Worm (Caenorhabditis elegans) whole organism, late embryonic: ENCODE results near the gene F13C5.1.

Experiments used
- C38D4.7 ChIP-seq: fragments of 200-800 bp; sonication (Bioruptor generic); optimal IDR thresholded peaks from 2 replicates; lab custom pipeline; 2018; ENCODE audit warnings: mild to moderate bottlenecking, missing genetic modification characterization, moderate library complexity, missing compliant biosample characterization
- F13H6.1 ChIP-seq: sonication (generic microtip); optimal IDR thresholded peaks from 2 replicates; lab custom pipeline; 2016; ENCODE audit warnings: missing genetic modification characterization, missing compliant biosample characterization
- K09A11.1 ChIP-seq: sonication (generic microtip); optimal IDR thresholded peaks from 2 replicates; lab custom pipeline; 2017; ENCODE audit warnings: antibody characterized with exemption, mild to moderate bottlenecking, missing genetic modification characterization, missing compliant biosample characterization; ENCODE audit not compliant: insufficient read depth
- T23F11.4 ChIP-seq: fragments of 200-800 bp; sonication (Bioruptor generic); optimal IDR thresholded peaks from 2 replicates; lab custom pipeline; 2018; ENCODE audit warnings: mild to moderate bottlenecking, missing genetic modification characterization, missing compliant biosample characterization
- ahr-1 ChIP-seq: sonication (generic microtip); optimal IDR thresholded peaks from 2 replicates; lab custom pipeline; 2016; ENCODE audit warnings: missing genetic modification characterization, missing compliant biosample characterization
- ama-1 ChIP-seq: fragments of 150-350 bp; optimal IDR thresholded peaks from 2 replicates; lab custom pipeline; 2014
- ceh-14 ChIP-seq: sonication (generic microtip); optimal IDR thresholded peaks from 2 replicates; lab custom pipeline; 2016; ENCODE audit warnings: missing genotype, missing genetic modification characterization, missing compliant biosample characterization
- ceh-19 ChIP-seq: fragments of 200-800 bp; sonication (Bioruptor generic); optimal IDR thresholded peaks from 2 replicates; lab custom pipeline; 2018; ENCODE audit warnings: mild to moderate bottlenecking, missing genetic modification characterization, missing compliant biosample characterization
- ceh-2 ChIP-seq: sonication (generic microtip); optimal IDR thresholded peaks from 2 replicates; lab custom pipeline; 2016; ENCODE audit warnings: missing genotype, missing genetic modification characterization, missing compliant biosample characterization
- ceh-22 ChIP-seq: sonication (generic microtip); optimal IDR thresholded peaks from 2 replicates; lab custom pipeline; 2017; ENCODE audit warnings: missing biosample characterization, missing genetic modification characterization
- ceh-24 ChIP-seq: sonication (generic microtip); optimal IDR thresholded peaks from 2 replicates; lab custom pipeline; 2016; ENCODE audit warnings: mild to moderate bottlenecking, missing genetic modification characterization, missing compliant biosample characterization
- ceh-30 ChIP-seq: fragments of 150-350 bp; optimal IDR thresholded peaks from 2 replicates; lab custom pipeline; 2014; ENCODE audit warnings: missing biosample characterization, missing genetic modification characterization
- ceh-34 ChIP-seq: sonication (generic microtip); optimal IDR thresholded peaks from 2 replicates; lab custom pipeline; 2016; ENCODE audit warnings: mild to moderate bottlenecking, missing genetic modification characterization, missing compliant biosample characterization
- ceh-45 ChIP-seq: fragments of 200-800 bp; sonication (Bioruptor generic); IDR thresholded peaks from 2 replicates; pipeline ENCODE4 v1.3.6; 2022; ENCODE audit warnings: missing genetic modification reagents, missing genetic modification characterization, missing compliant biosample characterization
- ceh-6 ChIP-seq: fragments of 200-800 bp; sonication (Bioruptor generic); optimal IDR thresholded peaks from 2 replicates; lab custom pipeline; 2018; ENCODE audit warnings: mild to moderate bottlenecking, missing genetic modification characterization, missing compliant biosample characterization
- che-1 ChIP-seq: sonication (generic microtip); optimal IDR thresholded peaks from 2 replicates; lab custom pipeline; 2016; ENCODE audit warnings: mild to moderate bottlenecking, missing genetic modification characterization, missing compliant biosample characterization
- dmd-4 ChIP-seq: sonication (generic microtip); optimal IDR thresholded peaks from 2 replicates; lab custom pipeline; 2016; ENCODE audit warnings: borderline replicate concordance, missing genetic modification characterization, missing compliant biosample characterization
- dve-1 ChIP-seq: sonication (generic microtip); optimal IDR thresholded peaks from 2 replicates; lab custom pipeline; 2017; ENCODE audit warnings: antibody characterized with exemption, mild to moderate bottlenecking, missing genetic modification characterization, missing compliant biosample characterization
- elt-4 ChIP-seq: sonication (generic microtip); optimal IDR thresholded peaks from 2 replicates; lab custom pipeline; 2016; ENCODE audit warnings: missing genetic modification characterization, missing compliant biosample characterization
- eyg-1 ChIP-seq: sonication (generic microtip); optimal IDR thresholded peaks from 2 replicates; lab custom pipeline; 2016; ENCODE audit warnings: missing genotype, missing genetic modification characterization, missing compliant biosample characterization
- fax-1 ChIP-seq: sonication (generic microtip); optimal IDR thresholded peaks from 2 replicates; lab custom pipeline; 2016; ENCODE audit warnings: missing genotype, missing genetic modification characterization, missing compliant biosample characterization
- gmeb-2 ChIP-seq: sonication (generic microtip); optimal IDR thresholded peaks from 2 replicates; lab custom pipeline; 2016; ENCODE audit warnings: missing genetic modification characterization, inconsistent platforms, missing compliant biosample characterization
- hlh-13 ChIP-seq: fragments of 200-800 bp; sonication (Bioruptor generic); optimal IDR thresholded peaks from 2 replicates; lab custom pipeline; 2018; ENCODE audit warnings: mild to moderate bottlenecking, missing genetic modification characterization, missing compliant biosample characterization
- hlh-15 ChIP-seq: sonication (generic microtip); optimal IDR thresholded peaks from 2 replicates; lab custom pipeline; 2016; ENCODE audit warnings: missing genetic modification characterization, missing compliant biosample characterization
- hlh-6 ChIP-seq: sonication (generic microtip); optimal IDR thresholded peaks from 2 replicates; lab custom pipeline; 2016; ENCODE audit warnings: missing genotype, missing genetic modification characterization, missing compliant biosample characterization
- mec-3 ChIP-seq: sonication (generic microtip); optimal IDR thresholded peaks from 2 replicates; lab custom pipeline; 2016; ENCODE audit warnings: borderline replicate concordance, missing genetic modification characterization, missing compliant biosample characterization
- nhr-232 ChIP-seq: sonication (generic microtip); optimal IDR thresholded peaks from 2 replicates; lab custom pipeline; 2016; ENCODE audit warnings: missing genetic modification characterization, missing compliant biosample characterization
- npax-4 ChIP-seq: sonication (generic microtip); optimal IDR thresholded peaks from 2 replicates; lab custom pipeline; 2016; ENCODE audit warnings: missing genetic modification characterization, missing compliant biosample characterization
- odd-2 ChIP-seq: sonication (generic microtip); optimal IDR thresholded peaks from 2 replicates; lab custom pipeline; 2017; ENCODE audit warnings: antibody characterized with exemption, mild to moderate bottlenecking, missing genetic modification characterization, missing compliant biosample characterization
- pag-3 ChIP-seq: sonication (generic microtip); optimal IDR thresholded peaks from 2 replicates; lab custom pipeline; 2016; ENCODE audit warnings: missing compliant biosample characterization, missing genetic modification characterization, borderline replicate concordance
- pat-9 ChIP-seq: fragments of 200-800 bp; sonication (Bioruptor generic); optimal IDR thresholded peaks from 2 replicates; lab custom pipeline; 2018; ENCODE audit warnings: mild to moderate bottlenecking, missing genetic modification characterization, moderate library complexity, missing compliant biosample characterization
- pha-2 ChIP-seq: sonication (generic microtip); optimal IDR thresholded peaks from 2 replicates; lab custom pipeline; 2017; ENCODE audit warnings: mild to moderate bottlenecking, missing genetic modification characterization, missing compliant biosample characterization
- pha-4 ChIP-seq: fragments of 150-350 bp; optimal IDR thresholded peaks from 2 replicates; lab custom pipeline; 2018; ENCODE audit warnings: missing biosample characterization, missing genetic modification reagents, missing genetic modification characterization
- ref-2 ChIP-seq: sonication (generic microtip); optimal IDR thresholded peaks from 2 replicates; lab custom pipeline; 2016; ENCODE audit warnings: missing genetic modification characterization, missing compliant biosample characterization
- sox-2 ChIP-seq: fragments of 200-800 bp; sonication (Bioruptor generic); IDR thresholded peaks from 2 replicates; pipeline ENCODE4 v1.3.6; 2022; ENCODE audit warnings: missing genetic modification reagents, missing genetic modification characterization, missing compliant biosample characterization
- syd-9 ChIP-seq: sonication (generic microtip); optimal IDR thresholded peaks from 2 replicates; lab custom pipeline; 2016; ENCODE audit warnings: mild to moderate bottlenecking, missing genetic modification characterization, moderate library complexity, missing compliant biosample characterization
- tbx-7 ChIP-seq: sonication (generic microtip); optimal IDR thresholded peaks from 2 replicates; lab custom pipeline; 2016; ENCODE audit warnings: missing genotype, missing genetic modification characterization, missing compliant biosample characterization
- unc-3 ChIP-seq, 2 experiments: fragments of 200-800 bp in 1 of 2; sonication (Bioruptor generic) in 1 of 2; sonication (generic microtip) in 1 of 2; conservative IDR thresholded peaks in 1 of 2; optimal IDR thresholded peaks in 1 of 2; 2 replicates each; pipeline versions ENCODE4 v1.3.6 to Lab custom; 2016 to 2022; ENCODE audit warnings: missing compliant biosample characterization in 2 of 2, missing genetic modification characterization in 2 of 2, missing genetic modification reagents in 1 of 2
- unc-55 ChIP-seq: sonication (generic microtip); optimal IDR thresholded peaks from 2 replicates; lab custom pipeline; 2017; ENCODE audit warnings: missing biosample characterization, missing genetic modification reagents, missing genetic modification characterization
- unc-86 ChIP-seq: sonication (generic microtip); optimal IDR thresholded peaks from 2 replicates; lab custom pipeline; 2016; ENCODE audit warnings: missing genetic modification characterization, missing compliant biosample characterization
- zip-5 ChIP-seq: sonication (generic microtip); optimal IDR thresholded peaks from 2 replicates; lab custom pipeline; 2016; ENCODE audit warnings: missing genetic modification characterization, missing compliant biosample characterization

F13C5.1 gene

ce11 chrX:593245-593733 lies 8.7 kb upstream of the F13C5.1 start (continued):
- TF ChIP-seq dve-1 (tag; lab: Kevin White, UChicago) (no peak), ceh-6 (no peak), npax-4 (tag; lab: Kevin White, UChicago) (no peak), ceh-22 (tag; lab: Kevin White, UChicago) (no peak), pha-4 (no peak), ama-1 (no peak), ceh-14 (tag; lab: Kevin White, UChicago) (peak; percentile 60), dmd-4 (tag; lab: Kevin White, UChicago) (no peak), unc-55 (GFP tag; lab: Kevin White, UChicago) (peak; percentile 82), hlh-15 (peak; percentile 23), che-1 (no peak), eyg-1 (tag; lab: Kevin White, UChicago) (peak; percentile 36), ceh-24 (tag; lab: Kevin White, UChicago) (no peak), tbx-7 (peak; percentile 55), hlh-13 (peak; percentile 7)

- TF ChIP-seq tbx-7 (no peak), zip-5 (tag; lab: Kevin White, UChicago) (no peak), ceh-24 (tag; lab: Kevin White, UChicago) (no peak), dve-1 (tag; lab: Kevin White, UChicago) (no peak), syd-9 (tag; lab: Kevin White, UChicago) (no peak), hlh-15 (no peak), ceh-2 (tag; lab: Kevin White, UChicago) (no peak), npax-4 (tag; lab: Kevin White, UChicago) (no peak), ref-2 (tag; lab: Kevin White, UChicago) (no peak), ahr-1 (tag; lab: Kevin White, UChicago) (no peak), ceh-45 (no peak), gmeb-2 (no peak), odd-2 (tag; lab: Kevin White, UChicago) (no peak), mec-3 (no peak), sox-2 (GFP tag; lab: Robert Waterston, UW) (no peak), ceh-30 (tag; lab: Kevin White, UChicago) (no peak), hlh-13 (no peak), unc-3 (GFP tag; conservative IDR thresholded peaks at IDR 0.05; lab: Robert Waterston, UW) (no peak), unc-3 (tag; optimal IDR thresholded peaks at IDR 0.05; lab: Kevin White, UChicago) (no peak)
- TF ChIP-seq, all 69 proteins: peak for 0
Observed at ce11 chrX:593910-594447, 8.0 kb upstream of the F13C5.1 start, which contains the start of gene F13C5.2. Gene F13C5.2 (plus strand): TSS chrX:593960.

ce11 chrX:599476-599875 lies 2.5 kb upstream of the F13C5.1 start, which contains the start of gene F13C5.3:
Gene F13C5.3 (minus strand): TSS chrX:599576.
- no peak for TF ChIP-seq elt-4 (tag; lab: Kevin White, UChicago)
- TF ChIP-seq pag-3 (tag; lab: Kevin White, UChicago) = no peak
- TF ChIP-seq pat-9 (tag; lab: Kevin White, UChicago) = no peak
- no peak for TF ChIP-seq ceh-19 (GFP tag; lab: Kevin White, UChicago)
- TF ChIP-seq fax-1 (tag; lab: Kevin White, UChicago) = no peak
- TF ChIP-seq che-1 = no peak
- no peak for TF ChIP-seq eyg-1 (tag; lab: Kevin White, UChicago)
- no peak for TF ChIP-seq T23F11.4 (GFP tag; lab: Kevin White, UChicago)
- no peak for TF ChIP-seq hlh-6
- TF ChIP-seq ceh-34 (tag; lab: Kevin White, UChicago) = no peak
- TF ChIP-seq dmd-4 (tag; lab: Kevin White, UChicago) = no peak
- TF ChIP-seq K09A11.1 (tag; lab: Kevin White, UChicago) = no peak
- TF ChIP-seq C38D4.7 = no peak
- TF ChIP-seq nhr-232 = no peak
- TF ChIP-seq tbx-7 = no peak
- no peak for TF ChIP-seq unc-86 (tag; lab: Kevin White, UChicago)
- no peak for TF ChIP-seq pha-2 (tag; lab: Kevin White, UChicago)
- no peak for TF ChIP-seq pha-4
- TF ChIP-seq F13H6.1 (tag; lab: Kevin White, UChicago) = no peak
- TF ChIP-seq, all 69 proteins: peak for 0
